Worm (Caenorhabditis elegans): ENCODE measurements around the gene gsp-1.

DNA sequence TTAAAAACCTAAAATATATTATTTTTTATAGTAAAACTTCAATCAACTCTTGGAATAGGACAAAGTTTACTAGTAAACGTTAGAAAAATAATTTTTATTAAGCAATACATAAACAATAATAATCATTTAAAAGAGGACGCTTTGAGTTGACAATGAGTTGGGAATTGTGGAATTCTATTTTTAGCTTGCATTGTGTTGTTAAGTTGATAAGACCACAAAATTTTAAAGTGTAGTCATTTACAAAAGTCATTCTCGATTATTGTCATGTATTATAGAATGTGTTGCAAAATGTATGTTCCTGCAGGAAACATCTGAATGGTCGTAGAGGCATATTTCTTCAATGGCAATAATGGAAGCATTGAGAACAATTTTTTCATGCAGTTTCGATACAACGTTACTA, 28.8 kb downstream of the gsp-1 start:
- TF ChIP-seq daf-12 (tag; optimal IDR thresholded peaks at IDR 0.05) = no peak
- TF ChIP-seq ZK546.5 (tag; optimal IDR thresholded peaks at IDR 0.05) = no peak
- no peak for TF ChIP-seq jun-1 (tag; optimal IDR thresholded peaks at IDR 0.05)
- TF ChIP-seq hif-1 (tag; optimal IDR thresholded peaks at IDR 0.05) = no peak
- no peak for TF ChIP-seq nhr-25 (tag; optimal IDR thresholded peaks at IDR 0.05; ENCODE audit: borderline replicate concordance, insufficient read depth)
- no peak for TF ChIP-seq dmd-8 (GFP tag; IDR thresholded peaks at IDR 0.05)

Data from whole organism, L4 larva.